Fruit fly (Drosophila melanogaster) S2 (cell line): ENCODE data around the gene slmb.

Experiments used
- CG8478 ChIP-seq: fragments of >200 bp; optimal IDR thresholded peaks from 2 replicates; lab custom pipeline; 2018
- CTCF ChIP-seq, 2 experiments: fragments of >200 bp; optimal IDR thresholded peaks; 2 replicates each; lab custom pipeline; 2018

The slmb gene

DNA sequence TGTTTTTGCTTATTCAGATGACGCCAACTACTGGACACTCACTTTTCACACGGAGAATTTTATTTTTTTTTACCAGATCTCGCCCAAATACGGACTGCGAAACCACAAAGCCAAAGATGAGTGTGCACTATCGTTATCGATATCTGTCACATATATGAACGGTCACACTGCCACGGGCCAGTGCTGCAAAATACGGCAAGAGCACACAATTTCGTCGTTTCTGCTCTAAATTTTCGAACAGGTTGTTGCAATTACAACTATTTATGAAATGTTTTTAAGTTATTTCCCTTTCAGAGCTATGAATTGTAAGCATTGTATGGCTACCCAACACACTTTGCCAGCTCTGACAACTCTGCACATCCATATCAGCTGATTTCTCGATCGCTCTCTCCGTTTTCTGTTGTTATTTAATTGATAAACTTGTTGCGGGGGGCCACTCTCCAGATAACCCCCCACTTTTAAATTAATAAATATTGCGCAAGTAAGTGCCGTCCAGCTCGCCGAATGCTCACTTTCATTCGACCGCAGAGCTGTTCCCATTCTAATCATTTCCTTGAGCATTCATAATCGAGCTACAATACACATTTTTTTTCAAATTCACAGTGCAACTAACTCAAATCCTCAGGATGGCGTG, at the start of gene slmb, which contains the start of gene CG5793:
slmb (minus strand) TSS at position 134 of the 634 bp plus-strand sequence.
CG5793 (plus strand) TSS at position 222 of the 634 bp plus-strand sequence.
- TF ChIP-seq CG8478 (lab: Kevin White, UChicago) (no peak), CTCF (optimal IDR thresholded peaks at IDR 0.05; lab: Kevin White, UChicago) (peak in 1 of 2 experiments; percentile 7)

- no peak for TF ChIP-seq CTCF (optimal IDR thresholded peaks at IDR 0.05; lab: Kevin White, UChicago)
- TF ChIP-seq CG8478 (lab: Kevin White, UChicago): no peak
These were observed 49.4 kb upstream of the slmb start for dm6 chr3R:21176663-21177145.

dm6 chr3R:21169525-21170149, 42.4 kb upstream of the slmb start:
- TF ChIP-seq CTCF (optimal IDR thresholded peaks at IDR 0.05; lab: Kevin White, UChicago): no peak
- TF ChIP-seq CG8478 (lab: Kevin White, UChicago): no peak

- TF ChIP-seq CG8478 (lab: Kevin White, UChicago) (no peak), CTCF (optimal IDR thresholded peaks at IDR 0.05; lab: Kevin White, UChicago) (no peak)
These were observed 40.8 kb upstream of the slmb start, which contains the start of gene Snmp1 for dm6 chr3R:21168105-21168504. Gene Snmp1, minus strand, starts transcription at chr3R:21168205.

DNA sequence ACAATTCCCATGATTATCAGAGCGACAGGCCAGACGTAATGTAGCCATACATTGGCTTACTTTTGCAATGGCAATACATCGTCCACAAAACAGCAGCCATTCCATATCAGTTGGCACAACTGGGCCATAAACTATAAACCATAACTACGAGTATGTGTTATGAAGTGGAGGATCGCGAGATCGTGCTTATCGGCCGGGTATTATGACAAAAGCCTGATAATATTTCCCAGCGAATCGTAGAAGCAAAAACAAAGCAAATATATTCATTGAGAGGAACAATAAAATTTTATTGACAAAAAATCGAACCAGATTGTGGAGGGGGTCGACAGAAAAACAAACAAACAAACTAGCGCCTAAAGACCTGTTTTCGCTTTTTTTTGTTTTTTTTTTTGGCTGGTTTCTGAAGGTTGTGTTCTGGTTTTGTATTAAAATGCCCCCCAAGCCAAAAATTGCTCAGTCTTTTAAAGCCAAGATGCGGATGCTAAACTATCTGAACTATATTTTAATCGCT, 36.1 kb upstream of the slmb start, which contains the start of gene CG5810:
CG5810 (plus strand) TSS at position 461 of the 511 bp plus-strand sequence.
- TF ChIP-seq CTCF (optimal IDR thresholded peaks at IDR 0.05; lab: Kevin White, UChicago): no peak
- no peak for TF ChIP-seq CG8478 (lab: Kevin White, UChicago)

DNA sequence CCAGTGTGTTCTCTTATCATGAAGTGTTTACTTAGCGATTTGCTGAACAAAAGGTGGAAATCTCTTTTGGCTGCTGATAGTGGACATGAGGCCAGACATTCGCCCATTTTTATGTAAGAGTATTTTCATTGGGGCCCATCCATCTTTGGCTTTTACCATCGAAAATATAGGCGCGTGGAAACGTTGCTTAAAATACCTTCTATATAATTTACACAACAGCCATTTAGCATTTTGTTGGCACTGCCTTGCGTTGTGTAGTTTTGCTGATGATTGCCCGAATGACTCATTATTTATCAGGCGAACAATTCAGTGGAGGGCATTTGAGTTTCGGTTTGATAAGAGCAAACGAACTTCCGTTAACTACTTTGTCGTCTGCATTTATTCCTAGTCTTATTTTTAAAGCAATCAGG, 34.3 kb upstream of the slmb start:
- TF ChIP-seq CG8478 (lab: Kevin White, UChicago): no peak
- no peak for TF ChIP-seq CTCF (optimal IDR thresholded peaks at IDR 0.05; lab: Kevin White, UChicago)

DNA sequence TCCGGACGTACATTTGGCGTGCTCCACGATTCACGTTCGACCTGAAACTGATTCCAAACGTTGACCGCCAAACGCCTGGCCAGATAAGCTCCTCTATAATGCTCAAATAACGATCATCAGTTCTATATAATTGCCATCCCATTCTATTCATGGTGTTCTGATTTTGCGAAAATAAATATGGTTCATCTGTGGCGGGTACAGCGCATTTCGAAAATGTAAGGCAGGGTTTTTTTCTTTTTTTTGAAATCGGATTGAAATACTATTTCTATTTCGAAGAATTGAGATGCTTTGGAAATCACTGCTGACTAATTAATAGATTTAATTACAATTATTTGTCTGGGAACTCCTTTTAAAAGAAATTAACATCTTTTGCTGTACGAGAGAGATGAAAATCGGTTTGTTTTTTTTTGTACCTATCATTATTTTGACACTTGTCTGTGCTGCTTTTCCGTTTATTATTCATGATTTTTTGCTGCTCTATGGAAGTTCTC, 33.8 kb upstream of the slmb start, which contains the start of gene cDIP:
cDIP (minus strand) TSS at position 51 of the 491 bp plus-strand sequence.
- TF ChIP-seq CTCF (optimal IDR thresholded peaks at IDR 0.05; lab: Kevin White, UChicago): no peak
- no peak for TF ChIP-seq CG8478 (lab: Kevin White, UChicago)

DNA sequence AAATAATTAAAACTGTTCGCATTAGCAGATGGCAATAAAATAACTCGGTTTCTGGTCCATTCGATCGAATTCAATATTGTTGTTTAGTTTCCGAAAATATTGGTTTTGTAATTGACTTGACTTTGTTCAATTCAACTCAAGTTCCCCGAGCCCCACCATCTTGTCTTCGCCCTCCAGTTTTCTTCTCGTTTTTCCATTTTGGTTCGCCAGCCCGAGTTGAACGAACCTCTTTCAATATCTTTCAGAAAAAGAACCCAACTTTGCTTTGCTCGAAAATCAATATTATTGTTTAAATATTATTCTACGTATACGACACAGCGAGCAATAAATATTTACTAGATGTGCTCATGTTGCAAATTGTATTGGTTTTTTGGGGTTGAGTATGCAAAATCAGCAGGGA, 31.4 kb upstream of the slmb start:
- no peak for TF ChIP-seq CTCF (optimal IDR thresholded peaks at IDR 0.05; lab: Kevin White, UChicago)
- TF ChIP-seq CG8478 (lab: Kevin White, UChicago): no peak

DNA sequence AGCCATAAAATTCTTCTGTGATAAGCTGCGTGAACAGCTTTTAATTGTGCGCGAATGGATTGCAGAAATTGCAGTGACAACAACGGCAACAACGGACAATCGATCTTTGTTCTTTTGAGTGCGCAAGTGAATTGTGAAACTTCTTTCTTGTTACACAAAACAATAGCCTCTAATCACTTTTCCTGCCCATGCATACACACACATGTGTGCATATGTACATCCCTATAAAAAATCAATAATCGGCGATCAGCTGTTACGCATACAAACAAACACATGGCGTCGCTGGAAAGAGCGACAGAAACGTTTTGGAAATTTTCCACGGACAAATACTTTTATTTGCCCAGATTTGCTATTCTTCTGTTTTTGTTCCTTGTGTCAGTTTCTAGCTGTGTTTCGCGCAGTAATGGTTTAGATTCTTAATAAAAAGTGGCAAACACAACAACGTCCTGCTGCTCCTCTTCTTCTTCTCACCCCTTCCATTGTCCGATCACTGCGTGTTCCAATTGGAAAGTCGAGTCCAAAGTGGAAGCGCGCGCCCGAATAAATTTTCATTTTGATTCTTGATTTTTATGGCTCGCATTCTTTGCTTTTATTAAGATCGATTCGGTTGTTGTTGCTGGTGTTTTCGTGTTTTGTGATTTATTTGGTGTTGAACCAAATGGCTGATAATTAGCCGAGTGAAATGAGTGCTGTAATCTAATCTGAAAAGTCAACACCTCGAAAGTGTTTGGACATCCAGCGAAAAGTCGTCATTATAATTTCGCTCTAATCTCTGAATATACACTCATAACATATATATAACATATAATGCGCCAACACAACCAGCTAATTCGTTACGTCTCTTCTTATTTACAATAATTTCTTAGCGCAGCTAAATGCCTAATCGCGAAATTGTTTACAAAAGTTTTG, 29.5 kb upstream of the slmb start:
- TF ChIP-seq CTCF (optimal IDR thresholded peaks at IDR 0.05; lab: Kevin White, UChicago) (no peak), CG8478 (lab: Kevin White, UChicago) (no peak)

DNA sequence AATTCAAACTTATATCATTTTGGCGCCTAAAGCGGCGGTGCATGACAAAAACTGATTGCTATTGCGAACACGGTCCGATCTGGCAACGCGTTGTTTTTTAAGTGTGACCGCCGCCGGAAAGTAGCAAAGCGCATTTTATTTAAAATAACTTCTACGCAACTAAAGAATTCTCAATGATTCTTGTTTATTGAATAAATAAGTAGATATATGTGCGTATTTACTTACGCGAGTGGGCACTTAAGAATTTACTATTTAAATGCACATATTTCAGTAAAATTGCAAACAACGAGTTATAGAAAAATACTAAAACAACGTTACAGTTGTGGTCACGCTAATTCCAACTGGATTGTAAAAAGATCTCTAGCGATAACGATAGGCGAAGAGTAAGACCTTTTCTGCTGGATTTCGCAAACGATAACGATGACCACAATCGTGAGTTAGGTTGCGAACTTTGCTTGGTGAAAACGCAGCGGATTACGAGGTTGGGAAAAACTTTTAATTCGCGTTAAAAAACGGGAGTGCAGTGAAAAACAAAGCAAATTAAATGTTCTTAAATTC, 28.7 kb upstream of the slmb start:
- no peak for TF ChIP-seq CG8478 (lab: Kevin White, UChicago)
- peak in 1 of 2 experiments; percentile 15 for TF ChIP-seq CTCF (optimal IDR thresholded peaks at IDR 0.05; lab: Kevin White, UChicago)

DNA sequence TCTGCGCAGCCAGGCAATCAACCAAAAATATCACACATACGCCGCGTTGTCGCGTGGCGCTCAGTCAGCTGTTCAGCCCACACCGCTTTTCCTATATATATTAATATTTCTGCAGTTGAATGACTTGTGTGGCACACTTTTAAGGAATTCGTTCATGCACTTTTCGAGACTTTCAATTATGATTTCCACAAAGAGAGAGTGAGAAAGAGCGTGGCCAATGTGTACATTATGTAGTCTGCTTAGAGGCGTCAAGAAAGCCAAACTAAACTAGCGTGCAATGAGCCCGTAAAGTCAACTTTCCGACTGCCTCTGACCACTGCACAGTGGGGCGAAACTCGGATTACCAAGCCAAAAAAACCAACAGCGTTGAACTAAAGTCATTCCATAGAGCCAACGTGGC, 26.8 kb upstream of the slmb start:
- TF ChIP-seq CG8478 (lab: Kevin White, UChicago) (no peak), CTCF (optimal IDR thresholded peaks at IDR 0.05; lab: Kevin White, UChicago) (no peak)

- no peak for TF ChIP-seq CG8478 (lab: Kevin White, UChicago)
- no peak for TF ChIP-seq CTCF (optimal IDR thresholded peaks at IDR 0.05; lab: Kevin White, UChicago)
These were observed 25.6 kb upstream of the slmb start for dm6 chr3R:21152856-21153278.

DNA sequence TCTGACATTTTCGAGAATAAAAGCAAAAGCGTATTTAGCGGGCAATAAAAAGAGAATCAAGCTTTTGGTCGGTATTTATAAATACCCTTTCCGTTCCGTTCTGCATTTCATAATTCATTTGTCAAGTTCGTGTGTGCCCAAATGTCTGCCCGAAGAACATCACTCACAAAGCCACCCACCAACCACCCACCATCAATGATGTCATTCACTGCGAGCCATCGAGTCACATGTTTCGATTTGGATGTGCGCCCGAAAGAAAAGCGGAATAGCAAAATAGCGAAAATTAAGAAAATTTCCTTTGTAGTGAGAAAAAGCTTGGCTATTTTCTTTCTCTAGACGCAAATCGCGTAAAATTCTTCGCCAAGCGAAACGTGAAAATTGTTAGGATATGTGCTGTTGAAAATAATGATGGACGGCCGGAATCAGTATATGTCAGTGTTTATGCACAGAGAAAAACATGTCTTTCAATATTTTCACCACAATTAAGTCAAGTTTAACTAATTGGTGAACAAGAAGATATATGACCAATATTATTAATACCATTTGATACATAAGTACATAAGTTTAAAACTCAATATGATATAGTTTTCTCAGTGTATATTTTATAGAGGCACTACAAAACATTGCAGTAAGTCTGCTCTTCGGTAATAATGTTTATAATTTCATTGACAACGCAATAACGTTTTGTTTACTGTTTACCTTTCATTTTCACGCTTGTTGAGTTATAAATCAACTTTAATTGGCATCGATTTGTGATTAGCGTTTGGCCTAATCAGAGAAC, 24.0 kb upstream of the slmb start:
- no peak for TF ChIP-seq CG8478 (lab: Kevin White, UChicago)
- TF ChIP-seq CTCF (optimal IDR thresholded peaks at IDR 0.05; lab: Kevin White, UChicago): no peak
